Fruit fly (Drosophila melanogaster) whole organism, prepupa: ENCODE measurements around the gene Fancl.

ENCODE experiments used
- CG16779 ChIP-seq: fragments of 200-800 bp; sonication (Bioruptor generic); optimal IDR thresholded peaks from 3 replicates; lab custom pipeline; 2017; ENCODE audit warnings: missing biosample characterization, mild to moderate bottlenecking, missing genetic modification characterization
- Sox102F ChIP-seq: fragments of 200-800 bp; sonication (Bioruptor generic); optimal IDR thresholded peaks from 2 replicates; lab custom pipeline; 2016; ENCODE audit warnings: missing biosample characterization, mild to moderate bottlenecking, missing genetic modification characterization
- vri ChIP-seq: fragments of 200-800 bp; sonication (Bioruptor generic); optimal IDR thresholded peaks from 3 replicates; lab custom pipeline; 2016; ENCODE audit warnings: missing biosample characterization, mild to moderate bottlenecking, missing genetic modification characterization

- TF ChIP-seq vri (GFP tag; lab: Kevin White, UChicago) (peak; percentile 27), Sox102F (GFP tag; lab: Kevin White, UChicago) (no peak), CG16779 (tag; lab: Kevin White, UChicago) (no peak)
Observed at dm6 chr3R:10059358-10059757, 6.7 kb upstream of the Fancl start.
